Fruit fly (Drosophila melanogaster): ENCODE results near the gene chrb.

chrb gene

DNA sequence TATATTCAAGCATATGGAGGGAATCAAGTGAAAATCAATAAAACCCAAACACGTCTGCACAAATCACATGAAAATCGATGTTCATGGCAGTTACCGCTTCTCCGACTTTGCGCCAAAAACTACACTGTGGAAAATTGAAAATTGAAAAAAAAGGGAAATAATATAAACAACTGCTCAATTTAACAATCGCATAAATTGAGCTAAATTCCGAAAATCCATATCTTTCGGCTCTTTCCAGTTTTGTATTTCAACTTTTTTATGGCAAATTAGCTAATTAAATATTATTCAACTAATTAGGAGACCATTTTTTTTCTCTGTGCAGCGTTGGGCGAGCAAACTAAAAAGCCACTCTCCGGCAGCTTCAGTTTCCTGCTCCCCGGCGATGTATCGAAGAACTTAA lies 2.9 kb upstream of the chrb start (continued):
- TF ChIP-seq Sox14 (GFP tag; optimal IDR thresholded peaks at IDR 0.05) (no peak), CG6854 (GFP tag; optimal IDR thresholded peaks at IDR 0.05) (no peak), CG3919 (GFP tag; optimal IDR thresholded peaks at IDR 0.05) (peak; percentile 25), CG11902 (GFP tag; optimal IDR thresholded peaks at IDR 0.05) (no peak), Eip78C (GFP tag) (peak; percentile 81), CG6163 (GFP tag; IDR thresholded peaks at IDR 0.05) (no peak), achi (GFP tag; optimal IDR thresholded peaks at IDR 0.05) (peak; percentile 6), Blimp-1 (GFP tag; optimal IDR thresholded peaks at IDR 0.05) (no peak), Met (GFP tag; optimal IDR thresholded peaks at IDR 0.05) (no peak), CG8119 (GFP tag; IDR thresholded peaks at IDR 0.05) (0 out of 3 replicates have a peak, but pooled peaks have one; percentile 20), Lpt (GFP tag; optimal IDR thresholded peaks at IDR 0.05) (no peak), CG8632 (GFP tag; optimal IDR thresholded peaks at IDR 0.05) (no peak), esn (GFP tag; optimal IDR thresholded peaks at IDR 0.05) (no peak)

DNA sequence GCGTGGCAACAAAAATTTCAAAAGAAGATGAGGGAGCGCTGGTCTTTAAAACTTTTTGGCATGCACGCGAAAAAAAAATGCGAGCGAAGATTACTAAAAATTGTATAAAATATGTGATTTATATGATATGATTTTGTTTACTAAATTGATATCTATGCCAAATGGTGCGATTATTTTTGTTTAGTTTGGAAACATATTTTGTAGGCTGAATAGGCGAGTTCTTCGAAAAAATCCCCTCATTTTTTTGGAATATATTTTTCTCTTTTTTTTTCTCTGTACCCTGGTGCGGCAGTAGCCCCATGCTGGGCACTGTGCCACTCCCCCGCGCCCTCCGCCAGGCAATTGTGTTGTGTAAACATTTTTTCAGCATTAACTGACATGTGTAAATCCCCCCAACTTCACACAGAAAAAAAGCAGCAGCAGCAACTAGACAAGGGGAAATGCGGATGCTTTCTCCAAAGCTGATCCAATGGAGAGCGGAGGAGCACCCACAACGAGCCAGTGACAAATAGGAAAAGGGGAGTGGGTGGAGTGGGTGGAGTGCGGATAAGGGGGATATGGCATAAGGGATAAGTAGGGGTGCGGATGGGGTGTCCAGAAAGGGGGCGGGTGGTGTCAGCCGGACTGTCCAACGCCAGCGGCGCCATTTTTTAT lies 1.3 kb upstream of the chrb start:
- TF ChIP-seq Eip93F (GFP tag; optimal IDR thresholded peaks at IDR 0.05): no peak
- peak; percentile 39 for TF ChIP-seq Hr4 (GFP tag; optimal IDR thresholded peaks at IDR 0.05)
- TF ChIP-seq Met (GFP tag; optimal IDR thresholded peaks at IDR 0.05): peak; percentile 47
- no peak for TF ChIP-seq dsx (GFP tag; optimal IDR thresholded peaks at IDR 0.05; ENCODE audit: poor library complexity, severe bottlenecking)
- TF ChIP-seq CG10631 (GFP tag; optimal IDR thresholded peaks at IDR 0.05): peak; percentile 4
- no peak for TF ChIP-seq CG16779 (tag; optimal IDR thresholded peaks at IDR 0.05)
- TF ChIP-seq CG34406 (GFP tag; optimal IDR thresholded peaks at IDR 0.05): peak; percentile 4
- peak; percentile 10 for TF ChIP-seq Sox15 (GFP tag; optimal IDR thresholded peaks at IDR 0.05)
- peak; percentile 10 for TF ChIP-seq CG6792 (GFP tag; optimal IDR thresholded peaks at IDR 0.05)
- no peak for TF ChIP-seq fd59A (GFP tag; optimal IDR thresholded peaks at IDR 0.05)
- no peak for TF ChIP-seq CG3919 (GFP tag; optimal IDR thresholded peaks at IDR 0.05)
- peak; percentile 9 for TF ChIP-seq CG4318 (GFP tag; optimal IDR thresholded peaks at IDR 0.05)
- TF ChIP-seq Ets21C (GFP tag; optimal IDR thresholded peaks at IDR 0.05): no peak
- peak; percentile 41 for TF ChIP-seq OdsH (GFP tag; optimal IDR thresholded peaks at IDR 0.05)
- TF ChIP-seq Sox102F (GFP tag; optimal IDR thresholded peaks at IDR 0.05): no peak
- TF ChIP-seq spab (GFP tag; optimal IDR thresholded peaks at IDR 0.05): no peak
- TF ChIP-seq net (GFP tag; optimal IDR thresholded peaks at IDR 0.05): no peak
- peak; percentile 53 for TF ChIP-seq CG15336 (GFP tag; IDR thresholded peaks at IDR 0.05)
- no peak for TF ChIP-seq fd85E (GFP tag; optimal IDR thresholded peaks at IDR 0.05)
- peak; percentile 46 for TF ChIP-seq esn (GFP tag; optimal IDR thresholded peaks at IDR 0.05)
- TF ChIP-seq CG6808 (GFP tag; optimal IDR thresholded peaks at IDR 0.05): no peak
- TF ChIP-seq CG6854 (GFP tag; optimal IDR thresholded peaks at IDR 0.05): no peak
- TF ChIP-seq CG8319 (GFP tag; optimal IDR thresholded peaks at IDR 0.05): peak; percentile 11
- TF ChIP-seq svp (GFP tag): peak; percentile 48
- TF ChIP-seq Hr38 (GFP tag; optimal IDR thresholded peaks at IDR 0.05): no peak
- TF ChIP-seq pdm3 (GFP tag; optimal IDR thresholded peaks at IDR 0.05): peak; percentile 12
- TF ChIP-seq achi (GFP tag; optimal IDR thresholded peaks at IDR 0.05): peak; percentile 27
- peak; percentile 3 for TF ChIP-seq lz (GFP tag; optimal IDR thresholded peaks at IDR 0.05)
- TF ChIP-seq cyc (GFP tag; optimal IDR thresholded peaks at IDR 0.05): no peak
- TF ChIP-seq dac (GFP tag; optimal IDR thresholded peaks at IDR 0.05): no peak
- TF ChIP-seq Sox14 (GFP tag; optimal IDR thresholded peaks at IDR 0.05): no peak
- no peak for TF ChIP-seq CG11762 (GFP tag; optimal IDR thresholded peaks at IDR 0.05; ENCODE audit: insufficient read depth)
- no peak for TF ChIP-seq CG3032 (tag; optimal IDR thresholded peaks at IDR 0.05)
- TF ChIP-seq Blimp-1 (GFP tag; optimal IDR thresholded peaks at IDR 0.05): no peak
- no peak for TF ChIP-seq fkh (GFP tag; optimal IDR thresholded peaks at IDR 0.05)
- TF ChIP-seq Eip78C (GFP tag): peak; percentile 78
- no peak for TF ChIP-seq Lpt (GFP tag; optimal IDR thresholded peaks at IDR 0.05)
- no peak for TF ChIP-seq eg (GFP tag; IDR thresholded peaks at IDR 0.05)
- TF ChIP-seq Hr39 (GFP tag; optimal IDR thresholded peaks at IDR 0.05): peak; percentile 22
- peak; percentile 28; the same call in 1 of the 3 replicates for TF ChIP-seq CG8119 (GFP tag; IDR thresholded peaks at IDR 0.05)
- peak; percentile 12 for TF ChIP-seq CG10669 (GFP tag; optimal IDR thresholded peaks at IDR 0.05)
- TF ChIP-seq CG31627 (GFP tag; optimal IDR thresholded peaks at IDR 0.05): peak; percentile 21
- no peak for TF ChIP-seq CG9139 (GFP tag; optimal IDR thresholded peaks at IDR 0.05)
- peak; percentile 42 for TF ChIP-seq acj6 (GFP tag; optimal IDR thresholded peaks at IDR 0.05)
- peak; percentile 22 for TF ChIP-seq CG8632 (GFP tag; optimal IDR thresholded peaks at IDR 0.05)
- TF ChIP-seq CG1621 (tag; optimal IDR thresholded peaks at IDR 0.05): no peak
